Worm (Caenorhabditis elegans) whole organism, early embryonic: ENCODE measurements around the gene C43H6.12.

Experiments
- B0310.2 ChIP-seq: sonication (generic microtip); optimal IDR thresholded peaks from 2 replicates; lab custom pipeline; 2016; ENCODE audit warnings: mild to moderate bottlenecking, missing genetic modification characterization, missing compliant biosample characterization
- ama-1 ChIP-seq: fragments of 150-350 bp; optimal IDR thresholded peaks from 2 replicates; lab custom pipeline; 2014
- ceh-36 ChIP-seq: sonication (generic microtip); optimal IDR thresholded peaks from 2 replicates; lab custom pipeline; 2016; ENCODE audit warnings: missing genetic modification characterization, inconsistent platforms, missing compliant biosample characterization
- hmg-4 ChIP-seq: fragments of 200-800 bp; sonication (Bioruptor generic); optimal IDR thresholded peaks from 2 replicates; lab custom pipeline; 2018; ENCODE audit warnings: mild to moderate bottlenecking, missing genetic modification characterization, missing compliant biosample characterization
- tbx-11 ChIP-seq: fragments of 200-800 bp; sonication (Bioruptor generic); IDR thresholded peaks from 2 replicates; pipeline ENCODE4 v1.3.6; 2022; ENCODE audit warnings: missing genetic modification characterization, missing compliant biosample characterization

DNA sequence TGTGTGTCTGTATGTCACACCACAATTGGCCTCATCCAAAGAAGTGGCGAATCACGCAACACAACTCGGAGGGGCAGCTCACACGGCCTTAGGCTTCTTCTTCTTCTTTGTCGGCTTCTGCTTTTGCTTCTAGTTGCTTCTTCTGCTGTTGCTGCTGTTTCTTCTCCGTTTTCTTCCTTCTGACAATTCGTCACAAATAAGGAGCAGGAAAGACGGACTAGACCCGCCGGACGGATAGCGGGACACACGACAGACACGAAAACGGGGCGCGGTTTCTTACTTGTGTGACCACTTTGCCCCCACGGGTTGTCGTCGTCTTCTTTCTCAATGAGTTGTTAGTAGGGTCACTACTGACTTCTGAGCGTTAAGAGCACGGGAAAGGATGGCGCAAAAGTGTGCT is 46.7 kb downstream of the C43H6.12 start:
- no peak for TF ChIP-seq tbx-11 (GFP tag; lab: Robert Waterston, UW)
- no peak for TF ChIP-seq ama-1 (lab: Kevin White, UChicago)
- no peak for TF ChIP-seq hmg-4 (GFP tag; lab: Kevin White, UChicago)
- TF ChIP-seq B0310.2 = no peak
- TF ChIP-seq ceh-36 = no peak
